Fruit fly (Drosophila melanogaster) whole organism, embryonic: Measurements from ENCODE around the gene Unc-115a.

Experiments
- Adf1 ChIP-seq: fragments of 200-800 bp; sonication (Bioruptor generic); IDR thresholded peaks from 2 replicates; pipeline ENCODE4 v1.3.6; 2022; ENCODE audit warnings: missing biosample characterization, missing genetic modification characterization
- CG10543 ChIP-seq: fragments of 200-800 bp; sonication (Bioruptor generic); optimal IDR thresholded peaks from 3 replicates; lab custom pipeline; 2017; ENCODE audit warnings: missing biosample characterization, mild to moderate bottlenecking, missing genetic modification characterization, moderate library complexity
- CG11696 ChIP-seq: fragments of 200-800 bp; sonication (Bioruptor generic); IDR thresholded peaks from 2 replicates; pipeline ENCODE4 v1.3.6; 2022; ENCODE audit warnings: missing biosample characterization, missing genetic modification characterization
- CG12942 ChIP-seq: fragments of 200-800 bp; sonication (Bioruptor generic); optimal IDR thresholded peaks from 3 replicates; lab custom pipeline; 2016; ENCODE audit warnings: missing biosample characterization, missing genetic modification characterization
- CG2875 ChIP-seq: fragments of 200-800 bp; sonication (Bioruptor generic); optimal IDR thresholded peaks from 2 replicates; lab custom pipeline; 2017; ENCODE audit warnings: missing biosample characterization, mild to moderate bottlenecking, missing genetic modification characterization, missing genetic modification reagents
- CG32767 ChIP-seq: fragments of 200-800 bp; sonication (Bioruptor generic); IDR thresholded peaks from 2 replicates; pipeline ENCODE4 v1.3.6; 2022; ENCODE audit warnings: missing biosample characterization, missing genetic modification characterization
- CG34376 ChIP-seq: fragments of 200-800 bp; sonication (Bioruptor generic); optimal IDR thresholded peaks from 2 replicates; lab custom pipeline; 2018; ENCODE audit warnings: missing biosample characterization, mild to moderate bottlenecking, missing genetic modification characterization
- CG3838 ChIP-seq: fragments of 200-800 bp; sonication (Bioruptor generic); optimal IDR thresholded peaks from 3 replicates; lab custom pipeline; 2016; ENCODE audit warnings: missing biosample characterization, missing genetic modification characterization
- CG4360 ChIP-seq: fragments of 200-800 bp; sonication (Bioruptor generic); IDR thresholded peaks from 2 replicates; pipeline ENCODE4 v1.3.6; 2022; ENCODE audit warnings: missing biosample characterization, missing genetic modification characterization
- CG4707 ChIP-seq: fragments of 200-800 bp; sonication (Bioruptor generic); optimal IDR thresholded peaks from 2 replicates; lab custom pipeline; 2018; ENCODE audit warnings: missing biosample characterization, mild to moderate bottlenecking, missing genetic modification characterization, moderate library complexity
- CG6654 ChIP-seq: fragments of 200-800 bp; sonication (Bioruptor generic); optimal IDR thresholded peaks from 2 replicates; lab custom pipeline; 2017; ENCODE audit warnings: missing biosample characterization, mild to moderate bottlenecking, missing genetic modification characterization
- CG6765 ChIP-seq: fragments of 200-800 bp; sonication (Bioruptor generic); optimal IDR thresholded peaks from 3 replicates; lab custom pipeline; 2017; ENCODE audit warnings: missing biosample characterization, mild to moderate bottlenecking, missing genetic modification characterization
- CG7372 ChIP-seq: fragments of 200-800 bp; sonication (Bioruptor generic); IDR thresholded peaks from 2 replicates; pipeline ENCODE4 v1.3.6; 2022; ENCODE audit warnings: missing biosample characterization, missing genetic modification characterization
- CG8281 ChIP-seq: fragments of 200-800 bp; sonication (Bioruptor generic); optimal IDR thresholded peaks from 2 replicates; lab custom pipeline; 2018; ENCODE audit warnings: missing biosample characterization, mild to moderate bottlenecking, missing genetic modification characterization, moderate library complexity
- CG8359 ChIP-seq: fragments of 200-800 bp; sonication (Bioruptor generic); optimal IDR thresholded peaks from 2 replicates; lab custom pipeline; 2017; ENCODE audit warnings: missing biosample characterization, mild to moderate bottlenecking, missing genetic modification characterization, borderline replicate concordance
- CG8924 ChIP-seq: fragments of 200-800 bp; optimal IDR thresholded peaks from 3 replicates; lab custom pipeline; 2019; ENCODE audit warnings: missing biosample characterization, mild to moderate bottlenecking, missing genetic modification characterization, moderate library complexity
- Dp ChIP-seq: fragments of 200-800 bp; sonication (Bioruptor generic); optimal IDR thresholded peaks from 2 replicates; lab custom pipeline; 2018; ENCODE audit warnings: missing biosample characterization, mild to moderate bottlenecking, missing genetic modification characterization, moderate library complexity
- E2f2 ChIP-seq: fragments of 200-800 bp; sonication (Bioruptor generic); IDR thresholded peaks from 2 replicates; pipeline ENCODE4 v1.3.6; 2022; ENCODE audit warnings: missing biosample characterization, missing genetic modification characterization
- Gsc ChIP-seq: fragments of 200-800 bp; sonication (Bioruptor generic); IDR thresholded peaks from 2 replicates; pipeline ENCODE4 v1.3.6; 2022; ENCODE audit warnings: missing biosample characterization, missing genetic modification characterization
- Hmr ChIP-seq: fragments of 200-800 bp; sonication (Bioruptor generic); optimal IDR thresholded peaks from 3 replicates; lab custom pipeline; 2017; ENCODE audit warnings: mild to moderate bottlenecking, missing biosample characterization, missing genetic modification reagents, missing genetic modification characterization
- MTF-1 ChIP-seq: fragments of 200-800 bp; sonication (Bioruptor generic); optimal IDR thresholded peaks from 2 replicates; lab custom pipeline; 2018; ENCODE audit warnings: missing biosample characterization, mild to moderate bottlenecking, missing genetic modification characterization, borderline replicate concordance
- Med ChIP-seq: fragments of 200-800 bp; sonication (Bioruptor generic); peaks from one replicate; lab custom pipeline; 2016; ENCODE audit warnings: missing biosample characterization, missing genetic modification characterization, mild to moderate bottlenecking, inconsistent platforms, moderate library complexity
- Nf-YB ChIP-seq: fragments of 200-800 bp; sonication (Bioruptor generic); optimal IDR thresholded peaks from 3 replicates; lab custom pipeline; 2019; ENCODE audit warnings: missing biosample characterization, mild to moderate bottlenecking, missing genetic modification characterization, moderate library complexity
- Nf-YC ChIP-seq: fragments of 200-800 bp; optimal IDR thresholded peaks from 3 replicates; lab custom pipeline; 2019; ENCODE audit warnings: missing biosample characterization, mild to moderate bottlenecking, missing genetic modification characterization, moderate library complexity
- Ssrp ChIP-seq: fragments of 200-800 bp; sonication (Bioruptor generic); optimal IDR thresholded peaks from 2 replicates; lab custom pipeline; 2018; ENCODE audit warnings: missing biosample characterization, mild to moderate bottlenecking, missing genetic modification characterization, moderate library complexity
- Vsx1 ChIP-seq: fragments of 200-800 bp; sonication (Bioruptor generic); optimal IDR thresholded peaks from 2 replicates; lab custom pipeline; 2017; ENCODE audit warnings: missing biosample characterization, mild to moderate bottlenecking, missing genetic modification characterization, missing genetic modification reagents
- ab ChIP-seq: fragments of 200-800 bp; sonication (Bioruptor generic); optimal IDR thresholded peaks from 2 replicates; lab custom pipeline; 2016; ENCODE audit warnings: missing biosample characterization, missing genetic modification characterization
- az2 ChIP-seq: fragments of 200-800 bp; sonication (Bioruptor generic); optimal IDR thresholded peaks from 3 replicates; lab custom pipeline; 2016; ENCODE audit warnings: missing biosample characterization, missing genetic modification characterization
- ci ChIP-seq: fragments of 200-800 bp; sonication (Bioruptor generic); IDR thresholded peaks from 3 replicates; pipeline ENCODE4 v1.3.6; 2022; ENCODE audit warnings: missing biosample characterization, missing genetic modification characterization
- crol ChIP-seq: fragments of 200-800 bp; sonication (Bioruptor generic); IDR thresholded peaks from 2 replicates; pipeline ENCODE4 v1.3.6; 2022; ENCODE audit warnings: missing biosample characterization, missing genetic modification characterization
- fd96Cb ChIP-seq: fragments of 200-800 bp; sonication (Bioruptor generic); optimal IDR thresholded peaks from 2 replicates; lab custom pipeline; 2018; ENCODE audit warnings: missing biosample characterization, mild to moderate bottlenecking, missing genetic modification characterization, moderate library complexity
- gcm ChIP-seq: fragments of 200-800 bp; sonication (Bioruptor generic); optimal IDR thresholded peaks from 2 replicates; lab custom pipeline; 2019; ENCODE audit warnings: missing biosample characterization, mild to moderate bottlenecking, missing genetic modification characterization, moderate library complexity
- grn ChIP-seq: fragments of 200-800 bp; sonication (Bioruptor generic); optimal IDR thresholded peaks from 3 replicates; lab custom pipeline; 2017; ENCODE audit warnings: missing biosample characterization, missing genetic modification characterization
- hb ChIP-seq: fragments of 200-800 bp; sonication (Bioruptor generic); IDR thresholded peaks from 3 replicates; pipeline ENCODE4 v1.3.6; 2022; ENCODE audit warnings: missing biosample characterization, missing genetic modification characterization; ENCODE audit not compliant: partially characterized antibody
- lab ChIP-seq: fragments of 200-800 bp; sonication (Bioruptor generic); optimal IDR thresholded peaks from 3 replicates; lab custom pipeline; 2017; ENCODE audit warnings: missing biosample characterization, missing genetic modification characterization, mild to moderate bottlenecking, moderate library complexity, missing genetic modification reagents
- lov ChIP-seq, 2 experiments: fragments of 200-800 bp in 1 of 2; fragments of >200 bp in 1 of 2; sonication (Bioruptor generic) in 1 of 2; IDR thresholded peaks in 1 of 2; optimal IDR thresholded peaks in 1 of 2; 2 replicates in 1 of 2; 3 replicates in 1 of 2; pipeline versions ENCODE4 v1.3.6 to Lab custom; 2017 to 2022; ENCODE audit warnings: missing biosample characterization in 1 of 2, missing genetic modification characterization in 1 of 2
- mirr ChIP-seq: fragments of 200-800 bp; sonication (Bioruptor generic); optimal IDR thresholded peaks from 3 replicates; lab custom pipeline; 2018; ENCODE audit warnings: missing biosample characterization, mild to moderate bottlenecking, missing genetic modification characterization
- pzg ChIP-seq: fragments of 200-800 bp; sonication (Bioruptor generic); optimal IDR thresholded peaks from 3 replicates; lab custom pipeline; 2018; ENCODE audit warnings: missing biosample characterization, mild to moderate bottlenecking, missing genetic modification characterization, moderate library complexity
- rib ChIP-seq: fragments of 200-800 bp; sonication (Bioruptor generic); IDR thresholded peaks from 2 replicates; pipeline ENCODE4 v1.3.6; 2022; ENCODE audit warnings: missing biosample characterization, missing genetic modification characterization
- sd ChIP-seq: fragments of 200-800 bp; sonication (Bioruptor generic); optimal IDR thresholded peaks from 3 replicates; lab custom pipeline; 2018; ENCODE audit warnings: missing biosample characterization, mild to moderate bottlenecking, missing genetic modification characterization, moderate library complexity
- sr ChIP-seq: fragments of 200-800 bp; sonication (Bioruptor generic); IDR thresholded peaks from 3 replicates; pipeline ENCODE4 v1.3.6; 2022; ENCODE audit warnings: missing biosample characterization, missing genetic modification characterization
- sug ChIP-seq: fragments of 200-800 bp; optimal IDR thresholded peaks from 2 replicates; lab custom pipeline; 2019; ENCODE audit warnings: missing biosample characterization, mild to moderate bottlenecking, missing genetic modification characterization, moderate library complexity
- trh ChIP-seq: fragments of 200-800 bp; sonication (Bioruptor generic); optimal IDR thresholded peaks from 2 replicates; lab custom pipeline; 2016; ENCODE audit warnings: missing biosample characterization, missing genetic modification characterization
- wdn ChIP-seq: fragments of 200-800 bp; sonication (Bioruptor generic); IDR thresholded peaks from 2 replicates; pipeline ENCODE4 v1.3.6; 2022; ENCODE audit warnings: missing biosample characterization, missing genetic modification characterization
- zen2 ChIP-seq: fragments of 200-800 bp; sonication (Bioruptor generic); IDR thresholded peaks from 3 replicates; pipeline ENCODE4 v1.3.6; 2022; ENCODE audit warnings: missing biosample characterization, missing genetic modification characterization; ENCODE audit not compliant: partially characterized antibody

Unc-115a gene

DNA sequence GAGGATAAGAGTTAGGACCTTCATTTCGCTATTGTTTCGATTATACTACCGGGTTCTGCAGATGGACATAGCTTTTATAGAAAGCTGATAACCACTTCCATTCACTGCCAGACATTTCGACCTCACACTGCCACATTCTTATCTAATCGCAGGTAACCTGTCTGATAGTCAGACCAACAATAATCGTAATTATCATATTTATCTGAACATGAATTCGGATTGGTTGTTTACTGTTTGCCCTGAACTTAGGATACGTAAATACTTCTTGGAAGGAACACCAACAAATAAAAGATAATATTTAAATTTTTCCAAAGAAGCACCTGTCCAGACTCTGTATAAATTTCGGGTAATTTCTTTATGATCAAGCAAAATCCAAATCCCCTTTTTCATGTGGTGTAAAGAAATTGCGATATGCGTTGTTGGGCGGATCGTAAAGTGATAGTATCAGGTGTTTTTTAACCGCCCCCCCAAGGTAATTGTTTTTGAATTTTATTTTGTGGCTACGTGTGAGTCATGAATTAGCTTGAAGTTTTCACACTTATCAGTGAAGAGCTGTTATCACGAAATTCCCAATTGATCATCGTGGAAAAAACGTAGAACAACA is 59.0 kb downstream of the Unc-115a start, which contains the start of gene Fst (continued):
- TF ChIP-seq Ssrp (tag; lab: Kevin White, UChicago) (no peak), crol (GFP tag; lab: Robert Waterston, UW) (no peak), Dp (GFP tag; lab: Kevin White, UChicago) (no peak), ci (GFP tag; lab: Robert Waterston, UW) (no peak), CG10543 (peak; percentile 15), sd (tag; lab: Kevin White, UChicago) (peak; percentile 91), CG34376 (GFP tag; lab: Kevin White, UChicago) (peak; percentile 88), CG8924 (tag; lab: Kevin White, UChicago) (no peak), rib (GFP tag; lab: Robert Waterston, UW) (no peak), Med (peak; percentile 25), fd96Cb (tag; lab: Kevin White, UChicago) (no peak), lov (optimal IDR thresholded peaks at IDR 0.05; lab: Kevin White, UChicago) (no peak), lov (GFP tag; IDR thresholded peaks at IDR 0.05; lab: Robert Waterston, UW) (no peak), lab (GFP tag; lab: Kevin White, UChicago) (peak; percentile 30), wdn (GFP tag; lab: Robert Waterston, UW) (no peak), CG3838 (GFP tag; lab: Kevin White, UChicago) (no peak), Hmr (GFP tag; lab: Kevin White, UChicago) (peak; percentile 12), gcm (GFP tag; lab: Kevin White, UChicago) (no peak), Nf-YB (peak; percentile 77), CG32767 (GFP tag; lab: Robert Waterston, UW) (no peak), CG12942 (GFP tag; lab: Kevin White, UChicago) (no peak), CG11696 (GFP tag; lab: Robert Waterston, UW) (no peak), CG6654 (GFP tag; lab: Kevin White, UChicago) (no peak), CG6765 (GFP tag; lab: Kevin White, UChicago) (peak; percentile 60), Adf1 (no peak), CG4707 (no peak), sug (tag; lab: Kevin White, UChicago) (peak; percentile 68), trh (GFP tag; lab: Kevin White, UChicago) (no peak), Gsc (GFP tag; lab: Robert Waterston, UW) (no peak), Nf-YC (tag; lab: Kevin White, UChicago) (peak; percentile 78), hb (GFP tag; lab: Robert Waterston, UW) (no peak), ab (GFP tag; lab: Kevin White, UChicago) (no peak), E2f2 (GFP tag; lab: Robert Waterston, UW) (no peak), CG8359 (no peak), grn (GFP tag; lab: Kevin White, UChicago) (peak; percentile 88), CG2875 (GFP tag; lab: Kevin White, UChicago) (no peak), az2 (GFP tag; lab: Kevin White, UChicago) (no peak), CG4360 (GFP tag; lab: Robert Waterston, UW) (no peak), MTF-1 (no peak), mirr (GFP tag; lab: Kevin White, UChicago) (peak; percentile 73), sr (no peak), pzg (no peak), CG7372 (no peak), zen2 (GFP tag; lab: Robert Waterston, UW) (no peak), Vsx1 (peak; percentile 5), CG8281 (tag; lab: Kevin White, UChicago) (no peak)
